Worm (Caenorhabditis elegans): Measurements from ENCODE around the gene Y69A2AR.25.

DNA sequence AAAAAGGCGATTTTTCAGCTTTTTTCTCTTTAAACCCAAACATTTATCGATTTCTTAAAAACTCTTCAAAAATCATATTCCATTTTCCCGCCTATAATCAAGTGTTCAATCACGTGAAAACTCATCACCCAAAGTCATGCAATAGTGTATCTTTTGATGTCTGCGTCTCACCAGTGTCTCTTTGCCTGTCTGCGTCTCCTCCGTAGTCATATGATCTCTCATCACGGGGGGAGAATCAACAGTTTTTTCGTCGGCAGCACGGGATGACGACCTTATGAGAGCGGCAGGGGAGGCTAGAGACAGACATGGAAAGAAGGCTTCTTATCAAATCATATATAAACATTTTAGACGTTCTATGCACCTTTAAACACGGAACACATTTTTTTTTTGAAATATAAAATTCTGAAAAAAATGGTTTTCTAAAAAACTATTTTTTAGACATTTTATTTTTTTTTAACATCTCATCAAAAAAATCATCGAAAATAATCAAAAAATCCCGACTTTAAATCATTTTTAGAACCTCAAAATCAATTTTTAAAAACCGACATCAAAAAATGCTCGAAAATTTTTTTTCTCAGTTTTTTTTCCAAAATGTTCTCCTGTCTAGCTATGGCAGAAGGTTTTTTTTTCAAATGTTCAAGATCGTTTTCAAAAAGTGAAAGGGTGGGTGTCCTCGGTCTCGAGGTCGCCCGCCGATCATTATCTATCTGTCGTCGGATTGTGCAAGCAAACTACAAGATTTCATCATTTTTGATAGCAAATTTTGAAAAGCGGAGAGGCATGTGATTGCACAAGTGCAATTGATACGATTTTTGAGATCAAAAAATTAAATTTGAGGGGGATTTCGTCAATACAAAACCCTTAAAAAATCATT lies 34.1 kb upstream of the Y69A2AR.25 start:
- peak; percentile 73 for TF ChIP-seq lin-39 (tag; optimal IDR thresholded peaks at IDR 0.05)
- peak; percentile 86 for TF ChIP-seq unc-62 (GFP tag; optimal IDR thresholded peaks at IDR 0.05)
- no peak for TF ChIP-seq nhr-237 (tag; optimal IDR thresholded peaks at IDR 0.05)
- TF ChIP-seq ztf-11 (tag; optimal IDR thresholded peaks at IDR 0.05): no peak
- peak; percentile 51 for TF ChIP-seq nhr-76 (tag; optimal IDR thresholded peaks at IDR 0.05)
- TF ChIP-seq ZK546.5 (tag; optimal IDR thresholded peaks at IDR 0.05): no peak
- TF ChIP-seq fos-1 (tag; optimal IDR thresholded peaks at IDR 0.05): peak; percentile 65
- peak; percentile 91 for TF ChIP-seq hmg-11 (tag; optimal IDR thresholded peaks at IDR 0.05)
- peak; percentile 70 for TF ChIP-seq nhr-77 (tag; optimal IDR thresholded peaks at IDR 0.05)
- peak; percentile 96 for TF ChIP-seq ama-1 (optimal IDR thresholded peaks at IDR 0.05)
- TF ChIP-seq ceh-82 (tag; optimal IDR thresholded peaks at IDR 0.05): peak; percentile 5
- TF ChIP-seq jun-1 (tag; optimal IDR thresholded peaks at IDR 0.05): peak; percentile 99
- peak; percentile 97 for TF ChIP-seq lsy-12 (tag; optimal IDR thresholded peaks at IDR 0.05)

Measured in whole organism, L3 larva.